Worm (Caenorhabditis elegans) whole organism, late embryonic: ENCODE data around the gene henn-1.

Experiments
- T23F11.4 ChIP-seq: fragments of 200-800 bp; sonication (Bioruptor generic); optimal IDR thresholded peaks from 2 replicates; lab custom pipeline; 2018; ENCODE audit warnings: mild to moderate bottlenecking, missing genetic modification characterization, missing compliant biosample characterization
- ceh-19 ChIP-seq: fragments of 200-800 bp; sonication (Bioruptor generic); optimal IDR thresholded peaks from 2 replicates; lab custom pipeline; 2018; ENCODE audit warnings: mild to moderate bottlenecking, missing genetic modification characterization, missing compliant biosample characterization
- ceh-2 ChIP-seq: sonication (generic microtip); optimal IDR thresholded peaks from 2 replicates; lab custom pipeline; 2016; ENCODE audit warnings: missing genotype, missing genetic modification characterization, missing compliant biosample characterization
- ceh-30 ChIP-seq: fragments of 150-350 bp; optimal IDR thresholded peaks from 2 replicates; lab custom pipeline; 2014; ENCODE audit warnings: missing biosample characterization, missing genetic modification characterization
- elt-2 ChIP-seq: sonication (generic microtip); optimal IDR thresholded peaks from 2 replicates; lab custom pipeline; 2016; ENCODE audit warnings: missing genetic modification reagents, missing genetic modification characterization, missing compliant biosample characterization
- fax-1 ChIP-seq: sonication (generic microtip); optimal IDR thresholded peaks from 2 replicates; lab custom pipeline; 2016; ENCODE audit warnings: missing genotype, missing genetic modification characterization, missing compliant biosample characterization
- fkh-10 ChIP-seq: fragments of 150-350 bp; optimal IDR thresholded peaks from 2 replicates; lab custom pipeline; 2014; ENCODE audit warnings: missing biosample characterization, missing genetic modification reagents, missing genetic modification characterization
- nfya-1 ChIP-seq: sonication (generic microtip); optimal IDR thresholded peaks from 2 replicates; lab custom pipeline; 2017; ENCODE audit warnings: missing genetic modification characterization, mild to moderate bottlenecking, missing compliant biosample characterization, antibody characterized with exemption, moderate library complexity
- nhr-11 ChIP-seq: fragments of 150-350 bp; optimal IDR thresholded peaks from 2 replicates; lab custom pipeline; 2014; ENCODE audit warnings: missing biosample characterization, missing genetic modification characterization
- pha-4 ChIP-seq: fragments of 150-350 bp; optimal IDR thresholded peaks from 2 replicates; lab custom pipeline; 2018; ENCODE audit warnings: missing biosample characterization, missing genetic modification reagents, missing genetic modification characterization
- rnt-1 ChIP-seq: sonication (generic microtip); optimal IDR thresholded peaks from 2 replicates; lab custom pipeline; 2016; ENCODE audit warnings: missing genetic modification characterization, missing compliant biosample characterization
- unc-42 ChIP-seq: sonication (generic microtip); optimal IDR thresholded peaks from 2 replicates; lab custom pipeline; 2016; ENCODE audit warnings: missing genotype, missing genetic modification characterization, missing compliant biosample characterization
- unc-86 ChIP-seq: sonication (generic microtip); optimal IDR thresholded peaks from 2 replicates; lab custom pipeline; 2016; ENCODE audit warnings: missing genetic modification characterization, missing compliant biosample characterization

- TF ChIP-seq ceh-2, result no peak
- TF ChIP-seq ceh-30, result no peak
- TF ChIP-seq pha-4 (tag; lab: Kevin White, UChicago), result no peak
- no peak for TF ChIP-seq fkh-10 (GFP tag; lab: Kevin White, UChicago)
- TF ChIP-seq T23F11.4 (GFP tag; lab: Kevin White, UChicago), result no peak
- no peak for TF ChIP-seq unc-42 (tag; lab: Kevin White, UChicago)
- peak; percentile 38 for TF ChIP-seq unc-86 (tag; lab: Kevin White, UChicago)
- no peak for TF ChIP-seq elt-2
- TF ChIP-seq ceh-19 (GFP tag; lab: Kevin White, UChicago), result no peak
- no peak for TF ChIP-seq nhr-11 (tag; lab: Kevin White, UChicago)
- TF ChIP-seq fax-1 (tag; lab: Kevin White, UChicago), result no peak
- no peak for TF ChIP-seq nfya-1 (tag; lab: Kevin White, UChicago)
- no peak for TF ChIP-seq rnt-1 (tag; lab: Kevin White, UChicago)
Observed at ce11 chrIII:8220081-8220480, 12.4 kb upstream of the henn-1 start.
